Worm (Caenorhabditis elegans) whole organism, early embryonic: ENCODE data around the gene citk-2.

Experiments used
- ama-1 ChIP-seq: fragments of 150-350 bp; optimal IDR thresholded peaks from 2 replicates; lab custom pipeline; 2014
- ceh-13 ChIP-seq: fragments of 200-800 bp; sonication (Bioruptor generic); optimal IDR thresholded peaks from 2 replicates; lab custom pipeline; 2018; ENCODE audit warnings: mild to moderate bottlenecking, missing genetic modification characterization, missing compliant biosample characterization

ce11 chrII:5033935-5034334 is 34.6 kb downstream of the citk-2 start, which contains the start of gene F33G12.3:
- TF ChIP-seq ama-1 (lab: Kevin White, UChicago) (no peak), ceh-13 (GFP tag; lab: Kevin White, UChicago) (no peak)
